Fruit fly (Drosophila melanogaster): Measurements from ENCODE around the gene CG31220.

CG31220 gene

dm6 chr3R:19641498-19642065 is 6.7 kb upstream of the CG31220 start (continued):
- TF ChIP-seq D19A (tag; optimal IDR thresholded peaks at IDR 0.05), result peak; percentile 83
- TF ChIP-seq pnt (GFP tag; optimal IDR thresholded peaks at IDR 0.05), result no peak
- TF ChIP-seq Atf3 (GFP tag; optimal IDR thresholded peaks at IDR 0.05), result no peak
- peak; percentile 74; the same call in 2 of the 3 replicates for TF ChIP-seq CG2889 (GFP tag; IDR thresholded peaks at IDR 0.05)
- peak; percentile 89 for TF ChIP-seq CoRest (tag; optimal IDR thresholded peaks at IDR 0.05)
- no peak for TF ChIP-seq Hmx (GFP tag; optimal IDR thresholded peaks at IDR 0.05)
- peak; percentile 95 for TF ChIP-seq vvl (GFP tag; IDR thresholded peaks at IDR 0.05)
- peak; percentile 78 for TF ChIP-seq B-H1 (GFP tag; IDR thresholded peaks at IDR 0.05)
- peak; percentile 11 for TF ChIP-seq CG7786 (GFP tag; optimal IDR thresholded peaks at IDR 0.05)
- TF ChIP-seq Hmr (GFP tag; optimal IDR thresholded peaks at IDR 0.05), result peak; percentile 89
- TF ChIP-seq Gsc (GFP tag; IDR thresholded peaks at IDR 0.05), result no peak
- peak; percentile 42 for TF ChIP-seq Dip3 (GFP tag; optimal IDR thresholded peaks at IDR 0.05)
- peak; percentile 41 for TF ChIP-seq pum (GFP tag; optimal IDR thresholded peaks at IDR 0.05)
- TF ChIP-seq CG10209 (GFP tag; optimal IDR thresholded peaks at IDR 0.05), result peak; percentile 79
- TF ChIP-seq mam (GFP tag; optimal IDR thresholded peaks at IDR 0.05), result peak; percentile 39
- no peak for TF ChIP-seq CG9876 (GFP tag; optimal IDR thresholded peaks at IDR 0.05)
- no peak for TF ChIP-seq TFAM (GFP tag; optimal IDR thresholded peaks at IDR 0.05)
- peak; percentile 63; the same call in 1 of the 2 replicates for TF ChIP-seq CG14667 (GFP tag; IDR thresholded peaks at IDR 0.05)
- TF ChIP-seq p53 (GFP tag; optimal IDR thresholded peaks at IDR 0.05), result no peak
- TF ChIP-seq CG7357 (GFP tag; IDR thresholded peaks at IDR 0.05), result peak; percentile 64
- TF ChIP-seq CG8478 (optimal IDR thresholded peaks at IDR 0.05), result no peak
- peak; percentile 49 for TF ChIP-seq ewg (GFP tag; optimal IDR thresholded peaks at IDR 0.05)
- TF ChIP-seq Eip74EF (GFP tag; optimal IDR thresholded peaks at IDR 0.05), result peak in 1 of 2 experiments; percentile 75
- TF ChIP-seq Awh (GFP tag; IDR thresholded peaks at IDR 0.05), result peak; percentile 92
- no peak for TF ChIP-seq Elba2 (GFP tag; optimal IDR thresholded peaks at IDR 0.05)
- TF ChIP-seq CG4282 (GFP tag; optimal IDR thresholded peaks at IDR 0.05), result no peak
- peak; percentile 66 for TF ChIP-seq CG15696 (tag; optimal IDR thresholded peaks at IDR 0.05)
- peak; percentile 83 for TF ChIP-seq CG12104 (GFP tag; optimal IDR thresholded peaks at IDR 0.05)
- no peak for TF ChIP-seq chinmo (GFP tag; IDR thresholded peaks at IDR 0.05; ENCODE audit: partially characterized antibody)
- peak; percentile 80 for TF ChIP-seq CG9817 (tag; optimal IDR thresholded peaks at IDR 0.05)
- TF ChIP-seq emc (GFP tag; optimal IDR thresholded peaks at IDR 0.05), result no peak
- TF ChIP-seq CG32772 (GFP tag; IDR thresholded peaks at IDR 0.05), result peak; percentile 75
- TF ChIP-seq Nf-YA (GFP tag; IDR thresholded peaks at IDR 0.05), result peak; percentile 73
- peak; percentile 83 for TF ChIP-seq Ptx1 (GFP tag; IDR thresholded peaks at IDR 0.05)
- TF ChIP-seq ap (GFP tag; IDR thresholded peaks at IDR 0.05), result peak; percentile 73
- TF ChIP-seq fru (optimal IDR thresholded peaks at IDR 0.05), result no peak
- TF ChIP-seq Atf-2 (GFP tag; optimal IDR thresholded peaks at IDR 0.05), result peak; percentile 18
- TF ChIP-seq CG4707 (GFP tag; optimal IDR thresholded peaks at IDR 0.05), result peak; percentile 83
- peak; percentile 66 for TF ChIP-seq exex (tag; optimal IDR thresholded peaks at IDR 0.05)
- TF ChIP-seq CG10959 (GFP tag; IDR thresholded peaks at IDR 0.05), result peak; percentile 50; the same call in 1 of the 2 replicates
- no peak for TF ChIP-seq CG17912 (GFP tag; optimal IDR thresholded peaks at IDR 0.05)
- TF ChIP-seq Ada2b (GFP tag; IDR thresholded peaks at IDR 0.05), result peak; percentile 87
- TF ChIP-seq CG17612 (GFP tag; IDR thresholded peaks at IDR 0.05), result peak; percentile 85
- TF ChIP-seq B-H2 (GFP tag; optimal IDR thresholded peaks at IDR 0.05), result peak; percentile 74
- TF ChIP-seq CG2875 (GFP tag; optimal IDR thresholded peaks at IDR 0.05), result peak; percentile 76
- peak; percentile 4 for TF ChIP-seq luna (GFP tag; optimal IDR thresholded peaks at IDR 0.05)
- TF ChIP-seq CG7271 (tag; optimal IDR thresholded peaks at IDR 0.05), result peak; percentile 64
- TF ChIP-seq ham (GFP tag; IDR thresholded peaks at IDR 0.05), result no peak
- TF ChIP-seq lmd (GFP tag; IDR thresholded peaks at IDR 0.05), result peak; percentile 82
- peak; percentile 89 for TF ChIP-seq CG7839 (tag; optimal IDR thresholded peaks at IDR 0.05)
- TF ChIP-seq Doc2 (GFP tag; IDR thresholded peaks at IDR 0.05), result peak; percentile 59; the same call in 1 of the 2 replicates
- TF ChIP-seq CG10462 (GFP tag; optimal IDR thresholded peaks at IDR 0.05), result peak; percentile 39
